Fruit fly (Drosophila melanogaster) whole organism, embryonic: ENCODE results near the gene Indy-2.

Experiments used
- Atf-2 ChIP-seq: fragments of 200-800 bp; sonication (Bioruptor generic); optimal IDR thresholded peaks from 2 replicates; lab custom pipeline; 2016; ENCODE audit warnings: missing biosample characterization, missing genetic modification characterization
- CG1024 ChIP-seq: fragments of 200-800 bp; sonication (Bioruptor generic); IDR thresholded peaks from 2 replicates; pipeline ENCODE4 v1.3.6; 2022; ENCODE audit warnings: missing biosample characterization, missing genetic modification characterization
- CG10366 ChIP-seq: fragments of 200-800 bp; sonication (Bioruptor generic); IDR thresholded peaks from 2 replicates; pipeline ENCODE4 v1.3.6; 2022; ENCODE audit warnings: missing biosample characterization, missing genetic modification characterization
- CG10979 ChIP-seq: fragments of 200-800 bp; sonication (Bioruptor generic); optimal IDR thresholded peaks from 2 replicates; lab custom pipeline; 2018; ENCODE audit warnings: missing biosample characterization, mild to moderate bottlenecking, missing genetic modification characterization, moderate library complexity
- CG11504 ChIP-seq: fragments of 200-800 bp; sonication (Bioruptor generic); optimal IDR thresholded peaks from 3 replicates; lab custom pipeline; 2019; ENCODE audit warnings: missing biosample characterization, mild to moderate bottlenecking, missing genetic modification characterization, moderate library complexity
- CG11560 ChIP-seq: fragments of 200-800 bp; sonication (Bioruptor generic); IDR thresholded peaks from 3 replicates; pipeline ENCODE4 v1.3.6; 2022; ENCODE audit warnings: missing biosample characterization, missing genetic modification characterization
- CG11695 ChIP-seq: fragments of 200-800 bp; sonication (Bioruptor generic); IDR thresholded peaks from 3 replicates; pipeline ENCODE4 v1.3.6; 2022; ENCODE audit warnings: missing biosample characterization, missing genetic modification characterization
- CG1233 ChIP-seq: fragments of 200-800 bp; sonication (Bioruptor generic); optimal IDR thresholded peaks from 4 replicates; lab custom pipeline; 2018; ENCODE audit warnings: missing biosample characterization, mild to moderate bottlenecking, missing genetic modification characterization
- CG14667 ChIP-seq: fragments of 200-800 bp; sonication (Bioruptor generic); IDR thresholded peaks from 2 replicates; pipeline ENCODE4 v1.3.6; 2022; ENCODE audit warnings: missing biosample characterization, missing genetic modification characterization
- CG18476 ChIP-seq: fragments of 200-800 bp; sonication (Bioruptor generic); optimal IDR thresholded peaks from 2 replicates; lab custom pipeline; 2016; ENCODE audit warnings: missing biosample characterization, mild to moderate bottlenecking, missing genetic modification characterization
- CG33557 ChIP-seq: fragments of 200-800 bp; sonication (Bioruptor generic); optimal IDR thresholded peaks from 2 replicates; lab custom pipeline; 2019; ENCODE audit warnings: missing biosample characterization, mild to moderate bottlenecking, missing genetic modification characterization, moderate library complexity
- CG6654 ChIP-seq: fragments of 200-800 bp; sonication (Bioruptor generic); optimal IDR thresholded peaks from 2 replicates; lab custom pipeline; 2017; ENCODE audit warnings: missing biosample characterization, mild to moderate bottlenecking, missing genetic modification characterization
- CG7372 ChIP-seq: fragments of 200-800 bp; sonication (Bioruptor generic); IDR thresholded peaks from 2 replicates; pipeline ENCODE4 v1.3.6; 2022; ENCODE audit warnings: missing biosample characterization, missing genetic modification characterization
- CG8478 ChIP-seq: fragments of >200 bp; optimal IDR thresholded peaks from 2 replicates; lab custom pipeline; 2018
- CkIIα-i1 ChIP-seq: fragments of 200-800 bp; sonication (Bioruptor generic); IDR thresholded peaks from 2 replicates; pipeline ENCODE4 v1.3.6; 2022; ENCODE audit warnings: missing biosample characterization, missing genetic modification characterization
- E2f1 ChIP-seq: fragments of 200-800 bp; sonication (Bioruptor generic); IDR thresholded peaks from 2 replicates; pipeline ENCODE4 v1.3.6; 2022; ENCODE audit warnings: missing biosample characterization, missing genetic modification characterization
- Fer3 ChIP-seq: fragments of 200-800 bp; sonication (Bioruptor generic); optimal IDR thresholded peaks from 2 replicates; lab custom pipeline; 2018; ENCODE audit warnings: missing biosample characterization, mild to moderate bottlenecking, missing genetic modification characterization, moderate library complexity
- HHEX ChIP-seq: fragments of 200-800 bp; sonication (Bioruptor generic); optimal IDR thresholded peaks from 3 replicates; lab custom pipeline; 2017; ENCODE audit warnings: missing biosample characterization, mild to moderate bottlenecking, missing genetic modification characterization, missing genetic modification reagents
- Hr51 ChIP-seq, 2 experiments: fragments of 200-800 bp; sonication (Bioruptor generic); optimal IDR thresholded peaks; 2 replicates in 1 of 2; 3 replicates in 1 of 2; lab custom pipeline; 2016 to 2018; ENCODE audit warnings: missing biosample characterization in 2 of 2, missing genetic modification characterization in 2 of 2, mild to moderate bottlenecking in 1 of 2, moderate library complexity in 1 of 2
- Hsf ChIP-seq: fragments of 200-800 bp; sonication (Bioruptor generic); optimal IDR thresholded peaks from 3 replicates; lab custom pipeline; 2016; ENCODE audit warnings: missing biosample characterization, missing genetic modification characterization
- Mrtf ChIP-seq: fragments of 200-800 bp; sonication (Bioruptor generic); IDR thresholded peaks from 3 replicates; pipeline ENCODE4 v1.3.6; 2022; ENCODE audit warnings: missing biosample characterization, missing genetic modification characterization
- Neu2 ChIP-seq: fragments of 200-800 bp; sonication (Bioruptor generic); optimal IDR thresholded peaks from 3 replicates; lab custom pipeline; 2016; ENCODE audit warnings: missing biosample characterization, missing genetic modification characterization, borderline replicate concordance
- PHDP ChIP-seq: fragments of 200-800 bp; sonication (Bioruptor generic); optimal IDR thresholded peaks from 3 replicates; lab custom pipeline; 2018; ENCODE audit warnings: missing biosample characterization, mild to moderate bottlenecking, missing genetic modification characterization, moderate library complexity
- Pdp1 ChIP-seq, 2 experiments: fragments of 200-800 bp; sonication (Bioruptor generic); optimal IDR thresholded peaks; 3 replicates each; lab custom pipeline; 2016; ENCODE audit warnings: missing biosample characterization in 2 of 2, missing genetic modification characterization in 2 of 2, mild to moderate bottlenecking in 1 of 2, moderate library complexity in 1 of 2
- Poxn ChIP-seq: fragments of 200-800 bp; sonication (Bioruptor generic); IDR thresholded peaks from 2 replicates; pipeline ENCODE4 v1.3.6; 2022; ENCODE audit warnings: missing biosample characterization, missing genetic modification characterization
- Rfx ChIP-seq: fragments of 200-800 bp; sonication (Bioruptor generic); IDR thresholded peaks from 2 replicates; pipeline ENCODE4 v1.3.6; 2022; ENCODE audit warnings: missing biosample characterization, missing genetic modification characterization
- Tbp ChIP-seq: fragments of >200 bp; optimal IDR thresholded peaks from 2 replicates; lab custom pipeline; 2018; ENCODE audit warnings: missing biosample characterization, missing genetic modification characterization
- ab ChIP-seq: fragments of 200-800 bp; sonication (Bioruptor generic); optimal IDR thresholded peaks from 2 replicates; lab custom pipeline; 2016; ENCODE audit warnings: missing biosample characterization, missing genetic modification characterization
- ac ChIP-seq: fragments of 200-800 bp; sonication (Bioruptor generic); optimal IDR thresholded peaks from 3 replicates; lab custom pipeline; 2017; ENCODE audit warnings: missing biosample characterization, mild to moderate bottlenecking, missing genetic modification characterization
- al ChIP-seq: fragments of 200-800 bp; sonication (Bioruptor generic); IDR thresholded peaks from 2 replicates; pipeline ENCODE4 v1.3.6; 2022; ENCODE audit warnings: missing biosample characterization, missing genetic modification characterization
- aop ChIP-seq: fragments of 200-800 bp; sonication (Bioruptor generic); IDR thresholded peaks from 2 replicates; pipeline ENCODE4 v1.3.6; 2022; ENCODE audit warnings: missing biosample characterization, missing genetic modification characterization
- chn ChIP-seq: fragments of 200-800 bp; sonication (Bioruptor generic); optimal IDR thresholded peaks from 2 replicates; lab custom pipeline; 2016; ENCODE audit warnings: missing biosample characterization, missing genetic modification characterization
- croc ChIP-seq: fragments of 200-800 bp; sonication (Bioruptor generic); conservative IDR thresholded peaks from 3 replicates; pipeline ENCODE4 v1.3.6; 2022; ENCODE audit warnings: missing biosample characterization, missing genetic modification characterization
- dmrt11E ChIP-seq: fragments of 200-800 bp; sonication (Bioruptor generic); optimal IDR thresholded peaks from 3 replicates; lab custom pipeline; 2018; ENCODE audit warnings: missing biosample characterization, mild to moderate bottlenecking, missing genetic modification characterization, moderate library complexity
- eve ChIP-seq, 2 experiments: fragments of >200 bp; optimal IDR thresholded peaks; 2 replicates each; lab custom pipeline; 2017; ENCODE audit warnings: missing biosample characterization in 2 of 2, missing genetic modification characterization in 2 of 2
- jumu ChIP-seq: fragments of 200-800 bp; sonication (Bioruptor generic); optimal IDR thresholded peaks from 3 replicates; lab custom pipeline; 2016; ENCODE audit warnings: missing biosample characterization, missing genetic modification characterization
- lmd ChIP-seq: fragments of 200-800 bp; sonication (Bioruptor generic); IDR thresholded peaks from 2 replicates; pipeline ENCODE4 v1.3.6; 2022; ENCODE audit warnings: missing biosample characterization, missing genetic modification characterization
- maf-S ChIP-seq: fragments of 200-800 bp; sonication (Bioruptor generic); optimal IDR thresholded peaks from 2 replicates; lab custom pipeline; 2016; ENCODE audit warnings: missing biosample characterization, missing genetic modification characterization
- nom ChIP-seq: fragments of 200-800 bp; sonication (Bioruptor generic); optimal IDR thresholded peaks from 2 replicates; lab custom pipeline; 2017; ENCODE audit warnings: missing biosample characterization, missing genetic modification characterization, mild to moderate bottlenecking, moderate library complexity, missing genetic modification reagents
- phol ChIP-seq: fragments of 200-800 bp; sonication (Bioruptor generic); optimal IDR thresholded peaks from 3 replicates; lab custom pipeline; 2018; ENCODE audit warnings: missing biosample characterization, mild to moderate bottlenecking, missing genetic modification characterization, moderate library complexity
- run ChIP-seq: fragments of 200-800 bp; sonication (Bioruptor generic); optimal IDR thresholded peaks from 3 replicates; lab custom pipeline; 2018; ENCODE audit warnings: missing biosample characterization, mild to moderate bottlenecking, missing genetic modification characterization
- sd ChIP-seq: fragments of 200-800 bp; sonication (Bioruptor generic); optimal IDR thresholded peaks from 3 replicates; lab custom pipeline; 2018; ENCODE audit warnings: missing biosample characterization, mild to moderate bottlenecking, missing genetic modification characterization, moderate library complexity
- shn ChIP-seq: fragments of 200-800 bp; sonication (Bioruptor generic); optimal IDR thresholded peaks from 3 replicates; lab custom pipeline; 2016; ENCODE audit warnings: missing biosample characterization, missing genetic modification characterization
- tin ChIP-seq: fragments of 200-800 bp; sonication (Bioruptor generic); optimal IDR thresholded peaks from 3 replicates; lab custom pipeline; 2016; ENCODE audit warnings: missing biosample characterization, missing genetic modification characterization
- toy ChIP-seq: fragments of 200-800 bp; sonication (Bioruptor generic); IDR thresholded peaks from 2 replicates; pipeline ENCODE4 v1.3.6; 2022; ENCODE audit warnings: missing biosample characterization, missing genetic modification characterization
- trem ChIP-seq: fragments of 200-800 bp; optimal IDR thresholded peaks from 3 replicates; lab custom pipeline; 2019; ENCODE audit warnings: missing biosample characterization, mild to moderate bottlenecking, missing genetic modification characterization, moderate library complexity
- trh ChIP-seq: fragments of 200-800 bp; sonication (Bioruptor generic); optimal IDR thresholded peaks from 2 replicates; lab custom pipeline; 2016; ENCODE audit warnings: missing biosample characterization, missing genetic modification characterization
- vvl ChIP-seq: fragments of 200-800 bp; sonication (Bioruptor generic); IDR thresholded peaks from 2 replicates; pipeline ENCODE4 v1.3.6; 2022; ENCODE audit warnings: missing biosample characterization, missing genetic modification characterization
- zen ChIP-seq: fragments of 200-800 bp; sonication (Bioruptor generic); optimal IDR thresholded peaks from 3 replicates; lab custom pipeline; 2018; ENCODE audit warnings: missing biosample characterization, mild to moderate bottlenecking, missing genetic modification characterization, moderate library complexity
- zf30C ChIP-seq: fragments of 200-800 bp; sonication (Bioruptor generic); optimal IDR thresholded peaks from 3 replicates; lab custom pipeline; 2018; ENCODE audit warnings: missing biosample characterization, mild to moderate bottlenecking, missing genetic modification characterization

The Indy-2 gene

dm6 chr3R:20031043-20031763, 11.4 kb upstream of the Indy-2 start, which contains the start of gene trem (continued):
- TF ChIP-seq Tbp (GFP tag; lab: Kevin White, UChicago) (no peak), CG11504 (tag; lab: Kevin White, UChicago) (peak; percentile 79), Hsf (GFP tag; lab: Kevin White, UChicago) (peak; percentile 67), chn (GFP tag; lab: Kevin White, UChicago) (peak; percentile 54), phol (tag; lab: Kevin White, UChicago) (peak; percentile 81), CkIIα-i1 (GFP tag; lab: Robert Waterston, UW) (no peak), Neu2 (GFP tag; lab: Kevin White, UChicago) (no peak), zf30C (GFP tag; lab: Kevin White, UChicago) (no peak), Atf-2 (GFP tag; lab: Kevin White, UChicago) (no peak), trem (tag; lab: Kevin White, UChicago) (peak; percentile 79), CG7372 (peak; percentile 57), CG1024 (GFP tag; lab: Robert Waterston, UW) (peak; percentile 49; the same call in 1 of the 2 replicates), ab (GFP tag; lab: Kevin White, UChicago) (no peak), Mrtf (GFP tag; lab: Robert Waterston, UW) (peak; percentile 60; the same call in 1 of the 3 replicates), CG10366 (peak; percentile 63), CG1233 (GFP tag; lab: Kevin White, UChicago) (peak; percentile 83), Fer3 (tag; lab: Kevin White, UChicago) (peak; percentile 63), CG11560 (tag; lab: Robert Waterston, UW) (peak; percentile 61; the same call in 2 of the 3 replicates), aop (GFP tag; lab: Robert Waterston, UW) (peak; percentile 28; the same call in 1 of the 2 replicates), CG8478 (no peak), trh (GFP tag; lab: Kevin White, UChicago) (peak; percentile 26), HHEX (GFP tag; lab: Kevin White, UChicago) (peak; percentile 69), CG33557 (GFP tag; lab: Kevin White, UChicago) (peak; percentile 82), eve (GFP tag; optimal IDR thresholded peaks at IDR 0.05; lab: Kevin White, UChicago) (no peak), dmrt11E (tag; lab: Kevin White, UChicago) (peak; percentile 81), vvl (GFP tag; lab: Robert Waterston, UW) (peak; percentile 24; the same call in 1 of the 2 replicates), croc (GFP tag; lab: Robert Waterston, UW) (peak; percentile 46; the same call in 2 of the 3 replicates), nom (GFP tag; lab: Kevin White, UChicago) (no peak), maf-S (GFP tag; lab: Kevin White, UChicago) (no peak), run (tag; lab: Kevin White, UChicago) (no peak), zen (tag; lab: Kevin White, UChicago) (peak; percentile 76), E2f1 (GFP tag; lab: Robert Waterston, UW) (peak; percentile 67), Rfx (GFP tag; lab: Robert Waterston, UW) (peak; percentile 76), CG18476 (GFP tag; lab: Kevin White, UChicago) (peak; percentile 32), jumu (no peak), CG10979 (tag; lab: Kevin White, UChicago) (peak; percentile 63), PHDP (peak; percentile 67), ac (GFP tag; lab: Kevin White, UChicago) (no peak), tin (GFP tag; lab: Kevin White, UChicago) (peak; percentile 76), sd (tag; lab: Kevin White, UChicago) (peak; percentile 14), Poxn (GFP tag; lab: Robert Waterston, UW) (no peak), CG11695 (GFP tag; lab: Robert Waterston, UW) (peak; percentile 49; the same call in 1 of the 3 replicates), shn (GFP tag; lab: Kevin White, UChicago) (peak; percentile 12), toy (GFP tag; lab: Robert Waterston, UW) (no peak), CG6654 (peak; percentile 64), lmd (GFP tag; lab: Robert Waterston, UW) (peak; percentile 71), CG14667 (GFP tag; lab: Robert Waterston, UW) (peak; percentile 72), Pdp1 (GFP tag; optimal IDR thresholded peaks at IDR 0.05; lab: Kevin White, UChicago) (peak in 1 of 2 experiments; percentile 57), Hr51 (GFP tag; optimal IDR thresholded peaks at IDR 0.05; lab: Kevin White, UChicago) (peak; percentile 12 to 74), al (peak; percentile 69)
